Fruit fly (Drosophila melanogaster): ENCODE results near the gene CG13014.

CG13014 gene

DNA sequence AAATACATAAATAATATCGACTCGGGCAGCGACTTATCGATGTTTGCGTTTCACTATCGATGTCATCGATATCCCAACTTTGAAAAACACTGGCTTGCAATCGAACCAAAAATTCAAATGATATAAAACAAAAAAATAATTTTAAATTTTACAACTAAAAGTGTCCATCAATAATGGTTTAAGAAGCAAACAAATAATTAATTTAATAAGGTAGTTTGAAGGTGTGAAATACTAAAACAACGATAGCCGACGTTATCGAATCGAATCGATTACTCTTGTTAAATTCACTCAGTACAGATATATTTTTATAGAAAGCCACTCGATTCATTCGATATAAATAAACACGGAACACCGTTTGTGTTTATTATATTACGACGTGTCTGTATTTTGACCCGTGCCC lies 5.7 kb downstream of the CG13014 start, which contains the start of the genes SMC3 and Ubc7 (continued):
- TF ChIP-seq MBD-R2 (GFP tag; IDR thresholded peaks at IDR 0.05), result no peak
- TF ChIP-seq jumu (GFP tag; optimal IDR thresholded peaks at IDR 0.05), result no peak
- peak; percentile 23 for TF ChIP-seq CG4617 (GFP tag; optimal IDR thresholded peaks at IDR 0.05; ENCODE audit: borderline replicate concordance)
- peak; percentile 33 for TF ChIP-seq lbe (GFP tag; optimal IDR thresholded peaks at IDR 0.05)
- peak; percentile 53 for TF ChIP-seq CG8290 (GFP tag; optimal IDR thresholded peaks at IDR 0.05)
- TF ChIP-seq CG8290 (tag; optimal IDR thresholded peaks at IDR 0.05), result no peak
- no peak for TF ChIP-seq CG6654 (GFP tag; optimal IDR thresholded peaks at IDR 0.05)
- no peak for TF ChIP-seq D19B (GFP tag; optimal IDR thresholded peaks at IDR 0.05)
- TF ChIP-seq ash1 (GFP tag; optimal IDR thresholded peaks at IDR 0.05), result no peak
- no peak for TF ChIP-seq vvl (GFP tag; IDR thresholded peaks at IDR 0.05)
- no peak for TF ChIP-seq CG30403 (GFP tag; optimal IDR thresholded peaks at IDR 0.05)
- peak; percentile 97 for TF ChIP-seq CG11560 (tag; IDR thresholded peaks at IDR 0.05)
- TF ChIP-seq CG6765 (GFP tag; optimal IDR thresholded peaks at IDR 0.05), result no peak
- TF ChIP-seq CG11696 (GFP tag; IDR thresholded peaks at IDR 0.05), result no peak
- no peak for TF ChIP-seq esg (GFP tag; conservative IDR thresholded peaks at IDR 0.05)
- TF ChIP-seq bbx (GFP tag; IDR thresholded peaks at IDR 0.05; ENCODE audit: partially characterized antibody), result peak; percentile 81
- peak; percentile 27 for TF ChIP-seq sug (tag; optimal IDR thresholded peaks at IDR 0.05)
- TF ChIP-seq H15 (GFP tag; IDR thresholded peaks at IDR 0.05), result no peak
- TF ChIP-seq unc-4 (GFP tag; IDR thresholded peaks at IDR 0.05; ENCODE audit: partially characterized antibody), result peak; percentile 89
- TF ChIP-seq Mrtf (GFP tag; IDR thresholded peaks at IDR 0.05), result no peak
- TF ChIP-seq nerfin-2 (GFP tag; IDR thresholded peaks at IDR 0.05; ENCODE audit: partially characterized antibody), result peak; percentile 97
- no peak for TF ChIP-seq gsb (GFP tag; IDR thresholded peaks at IDR 0.05)
- TF ChIP-seq ATbp (GFP tag; optimal IDR thresholded peaks at IDR 0.05), result no peak
- TF ChIP-seq CG34224 (GFP tag; IDR thresholded peaks at IDR 0.05; ENCODE audit: partially characterized antibody), result peak; percentile 95
- TF ChIP-seq row (GFP tag; IDR thresholded peaks at IDR 0.05), result 0 out of 3 replicates have a peak, but pooled peaks have one; percentile 17
- TF ChIP-seq CG17359 (tag; optimal IDR thresholded peaks at IDR 0.05), result no peak
- TF ChIP-seq CG31388 (GFP tag; optimal IDR thresholded peaks at IDR 0.05), result no peak
- TF ChIP-seq Dp (GFP tag; optimal IDR thresholded peaks at IDR 0.05), result peak; percentile 43
- TF ChIP-seq Bteb2 (GFP tag; optimal IDR thresholded peaks at IDR 0.05), result no peak
- TF ChIP-seq Med (GFP tag), result peak; percentile 70
- TF ChIP-seq CG5180 (GFP tag; optimal IDR thresholded peaks at IDR 0.05), result no peak
- TF ChIP-seq pita (GFP tag; optimal IDR thresholded peaks at IDR 0.05), result no peak
- no peak for TF ChIP-seq bsh (GFP tag; optimal IDR thresholded peaks at IDR 0.05)
- TF ChIP-seq CG1024 (GFP tag; IDR thresholded peaks at IDR 0.05), result no peak
- TF ChIP-seq Ada2b (GFP tag; IDR thresholded peaks at IDR 0.05), result no peak
- no peak for TF ChIP-seq CG15011 (GFP tag; optimal IDR thresholded peaks at IDR 0.05)
- TF ChIP-seq CG8924 (tag; optimal IDR thresholded peaks at IDR 0.05), result no peak
- peak; percentile 74 for TF ChIP-seq CG2129 (GFP tag; IDR thresholded peaks at IDR 0.05; ENCODE audit: partially characterized antibody)
- TF ChIP-seq Doc3 (GFP tag; IDR thresholded peaks at IDR 0.05; ENCODE audit: partially characterized antibody), result peak; percentile 88
- TF ChIP-seq BEAF-32 (GFP tag; optimal IDR thresholded peaks at IDR 0.05), result peak; percentile 85
- TF ChIP-seq CG6791 (GFP tag; IDR thresholded peaks at IDR 0.05; ENCODE audit: partially characterized antibody), result peak; percentile 88; the same call in 2 of the 3 replicates
- TF ChIP-seq phol (tag; optimal IDR thresholded peaks at IDR 0.05), result peak; percentile 2
- no peak for TF ChIP-seq Ravus (GFP tag; IDR thresholded peaks at IDR 0.05)
- no peak for TF ChIP-seq dmrt99B (tag; optimal IDR thresholded peaks at IDR 0.05)
- TF ChIP-seq eyg (GFP tag; optimal IDR thresholded peaks at IDR 0.05), result no peak
- TF ChIP-seq gt (GFP tag; IDR thresholded peaks at IDR 0.05), result no peak
- TF ChIP-seq ci (GFP tag; IDR thresholded peaks at IDR 0.05), result no peak
- no peak for TF ChIP-seq sima (GFP tag; optimal IDR thresholded peaks at IDR 0.05)
- TF ChIP-seq lola (GFP tag; optimal IDR thresholded peaks at IDR 0.05), result no peak
- TF ChIP-seq Rfx (GFP tag; IDR thresholded peaks at IDR 0.05), result no peak
- TF ChIP-seq Sox100B (GFP tag; optimal IDR thresholded peaks at IDR 0.05), result no peak

All from whole organism, embryonic.